Fruit fly (Drosophila melanogaster) whole organism, embryonic: ENCODE measurements around the gene Asator.
A peak's percentile ranks its signal among the peaks of the same experiment; 100 is the strongest.

Source experiments
- BEAF-32 ChIP-seq: fragments of 200-800 bp; sonication (Bioruptor generic); optimal IDR thresholded peaks from 3 replicates; lab custom pipeline; 2017; ENCODE audit warnings: missing biosample characterization, missing genetic modification characterization, mild to moderate bottlenecking, moderate library complexity, missing genetic modification reagents
- CG12236 ChIP-seq: fragments of 200-800 bp; sonication (Bioruptor generic); optimal IDR thresholded peaks from 2 replicates; lab custom pipeline; 2016; ENCODE audit warnings: missing biosample characterization, missing genetic modification characterization
- CG12391 ChIP-seq: fragments of 200-800 bp; sonication (Bioruptor generic); optimal IDR thresholded peaks from 3 replicates; lab custom pipeline; 2018; ENCODE audit warnings: missing biosample characterization, mild to moderate bottlenecking, missing genetic modification characterization, moderate library complexity
- CG12769 ChIP-seq: fragments of 200-800 bp; sonication (Bioruptor generic); optimal IDR thresholded peaks from 2 replicates; lab custom pipeline; 2019; ENCODE audit warnings: missing biosample characterization, mild to moderate bottlenecking, missing genetic modification characterization, moderate library complexity
- CG13123 ChIP-seq: fragments of 200-800 bp; sonication (Bioruptor generic); optimal IDR thresholded peaks from 2 replicates; lab custom pipeline; 2016; ENCODE audit warnings: missing biosample characterization, missing genetic modification characterization
- CG13287 ChIP-seq: fragments of 200-800 bp; sonication (Bioruptor generic); IDR thresholded peaks from 2 replicates; pipeline ENCODE4 v1.3.6; 2022; ENCODE audit warnings: missing biosample characterization, missing genetic modification characterization; ENCODE audit not compliant: partially characterized antibody
- CG13775 ChIP-seq: fragments of 200-800 bp; sonication (Bioruptor generic); optimal IDR thresholded peaks from 3 replicates; lab custom pipeline; 2017; ENCODE audit warnings: missing biosample characterization, mild to moderate bottlenecking, missing genetic modification characterization
- CG15011 ChIP-seq: fragments of 200-800 bp; sonication (Bioruptor generic); optimal IDR thresholded peaks from 3 replicates; lab custom pipeline; 2018; ENCODE audit warnings: missing biosample characterization, mild to moderate bottlenecking, missing genetic modification characterization
- CG1603 ChIP-seq: fragments of 200-800 bp; sonication (Bioruptor generic); optimal IDR thresholded peaks from 2 replicates; lab custom pipeline; 2019; ENCODE audit warnings: missing biosample characterization, mild to moderate bottlenecking, missing genetic modification characterization, moderate library complexity
- CG17359 ChIP-seq: fragments of 200-800 bp; sonication (Bioruptor generic); optimal IDR thresholded peaks from 3 replicates; lab custom pipeline; 2018; ENCODE audit warnings: missing biosample characterization, mild to moderate bottlenecking, missing genetic modification characterization, moderate library complexity
- CG18262 ChIP-seq: fragments of 200-800 bp; optimal IDR thresholded peaks from 3 replicates; lab custom pipeline; 2019; ENCODE audit warnings: missing biosample characterization, mild to moderate bottlenecking, missing genetic modification characterization, moderate library complexity
- CG2199 ChIP-seq: fragments of 200-800 bp; sonication (Bioruptor generic); IDR thresholded peaks from 3 replicates; pipeline ENCODE4 v1.3.6; 2022; ENCODE audit warnings: missing biosample characterization, missing genetic modification characterization
- CG30403 ChIP-seq: fragments of 200-800 bp; sonication (Bioruptor generic); optimal IDR thresholded peaks from 3 replicates; lab custom pipeline; 2016; ENCODE audit warnings: missing biosample characterization, missing genetic modification characterization
- CG32532 ChIP-seq: fragments of 200-800 bp; sonication (Bioruptor generic); IDR thresholded peaks from 2 replicates; pipeline ENCODE4 v1.3.6; 2022; ENCODE audit warnings: missing biosample characterization, missing genetic modification characterization
- CG4617 ChIP-seq: fragments of 200-800 bp; sonication (Bioruptor generic); optimal IDR thresholded peaks from 3 replicates; lab custom pipeline; 2016; ENCODE audit warnings: missing biosample characterization, missing genetic modification characterization, borderline replicate concordance
- CG6654 ChIP-seq: fragments of 200-800 bp; sonication (Bioruptor generic); optimal IDR thresholded peaks from 2 replicates; lab custom pipeline; 2017; ENCODE audit warnings: missing biosample characterization, mild to moderate bottlenecking, missing genetic modification characterization
- CG7556 ChIP-seq: fragments of 200-800 bp; sonication (Bioruptor generic); optimal IDR thresholded peaks from 2 replicates; lab custom pipeline; 2017; ENCODE audit warnings: missing biosample characterization, mild to moderate bottlenecking, missing genetic modification characterization
- CG8290 ChIP-seq, 3 experiments: fragments of 200-800 bp; sonication (Bioruptor generic); optimal IDR thresholded peaks; 2 replicates each; lab custom pipeline; 2016 to 2019; ENCODE audit warnings: missing biosample characterization in 3 of 3, missing genetic modification characterization in 3 of 3, mild to moderate bottlenecking in 2 of 3, moderate library complexity in 1 of 3
- CG8388 ChIP-seq: fragments of 200-800 bp; sonication (Bioruptor generic); optimal IDR thresholded peaks from 2 replicates; lab custom pipeline; 2019; ENCODE audit warnings: missing biosample characterization, mild to moderate bottlenecking, missing genetic modification characterization, moderate library complexity
- CG9876 ChIP-seq: fragments of 200-800 bp; sonication (Bioruptor generic); optimal IDR thresholded peaks from 2 replicates; lab custom pipeline; 2016; ENCODE audit warnings: missing biosample characterization, missing genetic modification characterization
- HmgD ChIP-seq: fragments of 200-800 bp; sonication (Bioruptor generic); optimal IDR thresholded peaks from 3 replicates; lab custom pipeline; 2016; ENCODE audit warnings: missing biosample characterization, missing genetic modification characterization
- Hr51 ChIP-seq, 2 experiments: fragments of 200-800 bp; sonication (Bioruptor generic); optimal IDR thresholded peaks; 2 replicates in 1 of 2; 3 replicates in 1 of 2; lab custom pipeline; 2016 to 2018; ENCODE audit warnings: missing biosample characterization in 2 of 2, missing genetic modification characterization in 2 of 2, mild to moderate bottlenecking in 1 of 2, moderate library complexity in 1 of 2
- Hr78 ChIP-seq, 2 experiments: fragments of 200-800 bp in 1 of 2; fragments of >200 bp in 1 of 2; sonication (Bioruptor generic) in 1 of 2; optimal IDR thresholded peaks; 2 replicates each; lab custom pipeline; 2017 to 2019; ENCODE audit warnings: missing biosample characterization in 2 of 2, missing genetic modification characterization in 2 of 2, mild to moderate bottlenecking in 1 of 2, moderate library complexity in 1 of 2
- Max ChIP-seq: fragments of 200-800 bp; sonication (Bioruptor generic); optimal IDR thresholded peaks from 2 replicates; lab custom pipeline; 2016; ENCODE audit warnings: missing biosample characterization, mild to moderate bottlenecking, missing genetic modification characterization
- Rx ChIP-seq: fragments of 200-800 bp; sonication (Bioruptor generic); IDR thresholded peaks from 2 replicates; pipeline ENCODE4 v1.3.6; 2022; ENCODE audit warnings: missing biosample characterization, missing genetic modification characterization
- Sry-δ ChIP-seq: fragments of 200-800 bp; sonication (Bioruptor generic); optimal IDR thresholded peaks from 2 replicates; lab custom pipeline; 2016; ENCODE audit warnings: missing biosample characterization, missing genetic modification characterization
- amos ChIP-seq: fragments of 200-800 bp; sonication (Bioruptor generic); IDR thresholded peaks from 2 replicates; pipeline ENCODE4 v1.3.6; 2022; ENCODE audit warnings: missing biosample characterization, missing genetic modification characterization; ENCODE audit not compliant: partially characterized antibody
- ato ChIP-seq: fragments of 200-800 bp; sonication (Bioruptor generic); IDR thresholded peaks from 2 replicates; pipeline ENCODE4 v1.3.6; 2022; ENCODE audit warnings: missing biosample characterization, missing genetic modification characterization; ENCODE audit not compliant: partially characterized antibody
- bsh ChIP-seq, 2 experiments: fragments of 200-800 bp; sonication (Bioruptor generic); optimal IDR thresholded peaks; 2 replicates each; lab custom pipeline; 2017 to 2018; ENCODE audit warnings: mild to moderate bottlenecking in 2 of 2, missing biosample characterization in 2 of 2, missing genetic modification characterization in 2 of 2, moderate library complexity in 1 of 2
- chif ChIP-seq, 2 experiments: fragments of 200-800 bp; sonication (Bioruptor generic); optimal IDR thresholded peaks; 3 replicates each; lab custom pipeline; 2016; ENCODE audit warnings: missing biosample characterization in 2 of 2, missing genetic modification characterization in 2 of 2
- crc ChIP-seq: fragments of 200-800 bp; sonication (Bioruptor generic); optimal IDR thresholded peaks from 2 replicates; lab custom pipeline; 2016; ENCODE audit warnings: missing biosample characterization, missing genetic modification characterization
- crp ChIP-seq, 2 experiments: fragments of 200-800 bp; sonication (Bioruptor generic); optimal IDR thresholded peaks; 2 replicates in 1 of 2; 3 replicates in 1 of 2; lab custom pipeline; 2017; ENCODE audit warnings: missing biosample characterization in 2 of 2, missing genetic modification characterization in 2 of 2, mild to moderate bottlenecking in 1 of 2, moderate library complexity in 1 of 2
- ewg ChIP-seq: fragments of 200-800 bp; sonication (Bioruptor generic); optimal IDR thresholded peaks from 3 replicates; lab custom pipeline; 2017; ENCODE audit warnings: mild to moderate bottlenecking, missing biosample characterization, missing genetic modification reagents, missing genetic modification characterization
- eyg ChIP-seq: fragments of 200-800 bp; sonication (Bioruptor generic); optimal IDR thresholded peaks from 3 replicates; lab custom pipeline; 2016; ENCODE audit warnings: missing biosample characterization, missing genetic modification characterization
- ftz-f1 ChIP-seq: fragments of 200-800 bp; sonication (Bioruptor generic); optimal IDR thresholded peaks from 2 replicates; lab custom pipeline; 2016; ENCODE audit warnings: missing biosample characterization, missing genetic modification characterization
- gcm ChIP-seq: fragments of 200-800 bp; sonication (Bioruptor generic); optimal IDR thresholded peaks from 2 replicates; lab custom pipeline; 2019; ENCODE audit warnings: missing biosample characterization, mild to moderate bottlenecking, missing genetic modification characterization, moderate library complexity
- jigr1 ChIP-seq: fragments of 200-800 bp; sonication (Bioruptor generic); IDR thresholded peaks from 3 replicates; pipeline ENCODE4 v1.3.6; 2022; ENCODE audit warnings: missing biosample characterization, missing genetic modification characterization
- lbe ChIP-seq: fragments of 200-800 bp; sonication (Bioruptor generic); optimal IDR thresholded peaks from 2 replicates; lab custom pipeline; 2016; ENCODE audit warnings: missing biosample characterization, mild to moderate bottlenecking, missing genetic modification characterization
- pnt ChIP-seq: fragments of 200-800 bp; sonication (Bioruptor generic); optimal IDR thresholded peaks from 3 replicates; lab custom pipeline; 2016; ENCODE audit warnings: missing biosample characterization, missing genetic modification characterization
- pzg ChIP-seq: fragments of 200-800 bp; sonication (Bioruptor generic); optimal IDR thresholded peaks from 3 replicates; lab custom pipeline; 2018; ENCODE audit warnings: missing biosample characterization, mild to moderate bottlenecking, missing genetic modification characterization, moderate library complexity
- sens ChIP-seq: fragments of 200-800 bp; sonication (Bioruptor generic); peaks from one replicate; lab custom pipeline; 2016; ENCODE audit warnings: missing biosample characterization, missing genetic modification characterization
- sr ChIP-seq: fragments of 200-800 bp; sonication (Bioruptor generic); IDR thresholded peaks from 3 replicates; pipeline ENCODE4 v1.3.6; 2022; ENCODE audit warnings: missing biosample characterization, missing genetic modification characterization
- stwl ChIP-seq: fragments of 200-800 bp; sonication (Bioruptor generic); optimal IDR thresholded peaks from 3 replicates; lab custom pipeline; 2018; ENCODE audit warnings: missing biosample characterization, mild to moderate bottlenecking, missing genetic modification characterization, moderate library complexity
- tin ChIP-seq: fragments of 200-800 bp; sonication (Bioruptor generic); optimal IDR thresholded peaks from 3 replicates; lab custom pipeline; 2016; ENCODE audit warnings: missing biosample characterization, missing genetic modification characterization
- tup ChIP-seq: fragments of 200-800 bp; sonication (Bioruptor generic); optimal IDR thresholded peaks from 2 replicates; lab custom pipeline; 2016; ENCODE audit warnings: missing biosample characterization, mild to moderate bottlenecking, missing genetic modification characterization, moderate library complexity
- unpg ChIP-seq: fragments of 200-800 bp; sonication (Bioruptor generic); optimal IDR thresholded peaks from 3 replicates; lab custom pipeline; 2018; ENCODE audit warnings: missing biosample characterization, mild to moderate bottlenecking, missing genetic modification characterization, moderate library complexity
- vfl ChIP-seq: fragments of 200-800 bp; sonication (Bioruptor generic); optimal IDR thresholded peaks from 2 replicates; lab custom pipeline; 2016; ENCODE audit warnings: missing biosample characterization, missing genetic modification characterization
- zfh1 ChIP-seq: fragments of 200-800 bp; sonication (Bioruptor generic); IDR thresholded peaks from 3 replicates; pipeline ENCODE4 v1.3.6; 2022; ENCODE audit warnings: missing biosample characterization, missing genetic modification characterization
- zfh2 ChIP-seq: fragments of 200-800 bp; sonication (Bioruptor generic); optimal IDR thresholded peaks from 2 replicates; lab custom pipeline; 2016; ENCODE audit warnings: missing biosample characterization, missing genetic modification characterization

Gene Asator

dm6 chr4:486435-486834, 2.4 kb downstream of the Asator start:
- TF ChIP-seq CG18262 (tag; lab: Kevin White, UChicago): peak; percentile 47
- peak; percentile 96 for TF ChIP-seq ato
- TF ChIP-seq tin (GFP tag; lab: Kevin White, UChicago): peak; percentile 33
- peak; percentile 7 to 26 for TF ChIP-seq chif (GFP tag; optimal IDR thresholded peaks at IDR 0.05; lab: Kevin White, UChicago)
- peak; percentile 87 for TF ChIP-seq sens (GFP tag; lab: Kevin White, UChicago)
- peak; percentile 15 for TF ChIP-seq CG12236 (GFP tag; lab: Kevin White, UChicago)
- no peak for TF ChIP-seq sr (GFP tag; lab: Robert Waterston, UW)
- peak in 1 of 2 experiments; percentile 45 for TF ChIP-seq bsh (GFP tag; optimal IDR thresholded peaks at IDR 0.05; lab: Kevin White, UChicago)
- TF ChIP-seq Rx (GFP tag; lab: Robert Waterston, UW): no peak
- TF ChIP-seq zfh2 (GFP tag; lab: Kevin White, UChicago): peak; percentile 59
- peak; percentile 56 for TF ChIP-seq CG9876 (GFP tag; lab: Kevin White, UChicago)
- peak; percentile 24 for TF ChIP-seq CG13123 (GFP tag; lab: Kevin White, UChicago)
- TF ChIP-seq gcm (GFP tag; lab: Kevin White, UChicago): peak; percentile 36
- TF ChIP-seq zfh1 (GFP tag; lab: Robert Waterston, UW): 0 out of 3 replicates have a peak, but pooled peaks have one; percentile 36
- no peak for TF ChIP-seq CG13775
- TF ChIP-seq crc (GFP tag; lab: Kevin White, UChicago): peak; percentile 40
- TF ChIP-seq CG8290 (GFP tag; optimal IDR thresholded peaks at IDR 0.05; lab: Kevin White, UChicago): peak; percentile 91
- TF ChIP-seq CG8290 (tag; optimal IDR thresholded peaks at IDR 0.05; lab: Kevin White, UChicago): peak; percentile 35 to 73
- TF ChIP-seq Hr78 (GFP tag; optimal IDR thresholded peaks at IDR 0.05; lab: Kevin White, UChicago): peak in 1 of 2 experiments; percentile 7
- TF ChIP-seq CG12769 (tag; lab: Kevin White, UChicago): peak; percentile 54
- peak; percentile 40 to 60 for TF ChIP-seq Hr51 (GFP tag; optimal IDR thresholded peaks at IDR 0.05; lab: Kevin White, UChicago)
- TF ChIP-seq ewg (GFP tag; lab: Kevin White, UChicago): no peak
- peak; percentile 97 for TF ChIP-seq amos (GFP tag; lab: Robert Waterston, UW)
- TF ChIP-seq BEAF-32: peak; percentile 93
- peak; percentile 93 for TF ChIP-seq stwl
- TF ChIP-seq eyg (GFP tag; lab: Kevin White, UChicago): peak; percentile 45
- TF ChIP-seq CG15011 (GFP tag; lab: Kevin White, UChicago): no peak
- peak; percentile 99 for TF ChIP-seq CG2199 (GFP tag; lab: Robert Waterston, UW)
- peak; percentile 8 to 68 for TF ChIP-seq crp (GFP tag; optimal IDR thresholded peaks at IDR 0.05; lab: Kevin White, UChicago)
- peak; percentile 67 for TF ChIP-seq CG12391
- TF ChIP-seq CG17359 (tag; lab: Kevin White, UChicago): peak; percentile 47
- no peak for TF ChIP-seq tup (GFP tag; lab: Kevin White, UChicago)
- peak; percentile 98 for TF ChIP-seq CG13287 (GFP tag; lab: Robert Waterston, UW)
- peak; percentile 72 for TF ChIP-seq CG1603
- TF ChIP-seq Max (GFP tag; lab: Kevin White, UChicago): peak; percentile 30
- TF ChIP-seq CG4617 (GFP tag; lab: Kevin White, UChicago): peak; percentile 8
- peak; percentile 89 for TF ChIP-seq pzg
- TF ChIP-seq Sry-δ (GFP tag; lab: Kevin White, UChicago): peak; percentile 88
- peak; percentile 34 for TF ChIP-seq lbe
- peak; percentile 58 for TF ChIP-seq CG30403 (GFP tag; lab: Kevin White, UChicago)
- no peak for TF ChIP-seq CG6654
- peak; percentile 3 for TF ChIP-seq vfl
- TF ChIP-seq CG7556 (GFP tag; lab: Kevin White, UChicago): peak; percentile 27
- TF ChIP-seq jigr1: no peak
- peak; percentile 49 for TF ChIP-seq unpg
- TF ChIP-seq HmgD (GFP tag; lab: Kevin White, UChicago): peak; percentile 83
- peak; percentile 46; the same call in 1 of the 2 replicates for TF ChIP-seq CG32532 (GFP tag; lab: Robert Waterston, UW)
- peak; percentile 30 for TF ChIP-seq pnt (GFP tag; lab: Kevin White, UChicago)
- TF ChIP-seq CG8388: peak; percentile 15
- no peak for TF ChIP-seq ftz-f1 (GFP tag; lab: Kevin White, UChicago)
